Fruit fly (Drosophila melanogaster): Measurements from ENCODE around the gene cutlet.

DNA sequence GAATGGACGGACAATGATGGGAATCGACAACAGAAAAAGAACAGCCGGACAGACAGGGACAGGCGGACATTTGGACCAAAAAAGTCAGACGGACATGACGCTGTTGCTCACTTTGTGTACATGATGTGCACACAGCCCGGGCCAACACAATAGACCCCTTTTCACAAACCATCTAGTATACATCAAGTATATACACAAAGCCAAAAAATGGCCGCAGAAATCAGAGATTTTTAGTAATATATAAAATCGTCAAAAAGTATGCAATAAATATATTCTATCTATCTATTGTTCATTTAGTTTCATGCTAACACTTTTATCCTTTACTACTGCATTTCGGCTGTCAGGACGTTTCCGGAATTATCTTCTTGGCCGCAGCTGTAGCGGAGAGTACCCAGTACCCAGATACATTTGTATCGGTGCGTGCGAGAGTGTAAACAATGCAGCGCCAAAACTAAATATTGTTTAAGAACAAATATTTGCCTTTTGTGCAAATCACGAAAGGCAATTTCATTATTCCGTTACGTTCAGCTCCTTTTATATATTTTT lies 7.9 kb upstream of the cutlet start:
- TF ChIP-seq usp (GFP tag; optimal IDR thresholded peaks at IDR 0.05) (no peak), pan (optimal IDR thresholded peaks at IDR 0.05) (no peak), CG8478 (optimal IDR thresholded peaks at IDR 0.05) (no peak)

All from whole organism.